Fruit fly (Drosophila melanogaster) whole organism, embryonic: ENCODE results near the gene Tim17a1.

Experiments used
- Atf-2 ChIP-seq: fragments of 200-800 bp; sonication (Bioruptor generic); optimal IDR thresholded peaks from 2 replicates; lab custom pipeline; 2016; ENCODE audit warnings: missing biosample characterization, missing genetic modification characterization
- Deaf1 ChIP-seq: fragments of 200-800 bp; optimal IDR thresholded peaks from 3 replicates; lab custom pipeline; 2019; ENCODE audit warnings: missing biosample characterization, mild to moderate bottlenecking, missing genetic modification characterization, moderate library complexity
- PHDP ChIP-seq: fragments of 200-800 bp; sonication (Bioruptor generic); optimal IDR thresholded peaks from 3 replicates; lab custom pipeline; 2018; ENCODE audit warnings: missing biosample characterization, mild to moderate bottlenecking, missing genetic modification characterization, moderate library complexity
- bab2 ChIP-seq: fragments of 200-800 bp; sonication (Bioruptor generic); optimal IDR thresholded peaks from 2 replicates; lab custom pipeline; 2016; ENCODE audit warnings: missing biosample characterization, missing genetic modification characterization
- dan ChIP-seq: fragments of 200-800 bp; sonication (Bioruptor generic); IDR thresholded peaks from 2 replicates; pipeline ENCODE4 v1.3.6; 2022; ENCODE audit warnings: missing biosample characterization, missing genetic modification characterization
- dmrt11E ChIP-seq: fragments of 200-800 bp; sonication (Bioruptor generic); optimal IDR thresholded peaks from 3 replicates; lab custom pipeline; 2018; ENCODE audit warnings: missing biosample characterization, mild to moderate bottlenecking, missing genetic modification characterization, moderate library complexity
- kah ChIP-seq: fragments of 200-800 bp; sonication (Bioruptor generic); optimal IDR thresholded peaks from 2 replicates; lab custom pipeline; 2018; ENCODE audit warnings: missing biosample characterization, mild to moderate bottlenecking, missing genetic modification characterization

- TF ChIP-seq dan (GFP tag; lab: Robert Waterston, UW) (no peak), dmrt11E (tag; lab: Kevin White, UChicago) (no peak), PHDP (tag; lab: Kevin White, UChicago) (peak; percentile 41), bab2 (GFP tag; lab: Kevin White, UChicago) (no peak), Deaf1 (no peak), Atf-2 (GFP tag; lab: Kevin White, UChicago) (no peak), kah (no peak)
Observed at dm6 chr3R:12350497-12350896, 14.0 kb downstream of the Tim17a1 start, which contains the start of gene CG10038.
